Fruit fly (Drosophila melanogaster) whole organism, embryonic: ENCODE measurements around the gene PCNA2.

Source experiments
- C15 ChIP-seq: fragments of 200-800 bp; sonication (Bioruptor generic); IDR thresholded peaks from 3 replicates; pipeline ENCODE4 v1.3.6; 2022; ENCODE audit warnings: missing biosample characterization, missing genetic modification characterization
- CG10274 ChIP-seq: fragments of 200-800 bp; sonication (Bioruptor generic); optimal IDR thresholded peaks from 3 replicates; lab custom pipeline; 2017; ENCODE audit warnings: missing biosample characterization, mild to moderate bottlenecking, missing genetic modification characterization
- CG11398 ChIP-seq: fragments of 200-800 bp; sonication (Bioruptor generic); optimal IDR thresholded peaks from 2 replicates; lab custom pipeline; 2016; ENCODE audit warnings: missing biosample characterization, missing genetic modification characterization
- CG11696 ChIP-seq: fragments of 200-800 bp; sonication (Bioruptor generic); IDR thresholded peaks from 2 replicates; pipeline ENCODE4 v1.3.6; 2022; ENCODE audit warnings: missing biosample characterization, missing genetic modification characterization
- CG13624 ChIP-seq: fragments of 200-800 bp; sonication (Bioruptor generic); optimal IDR thresholded peaks from 2 replicates; lab custom pipeline; 2016; ENCODE audit warnings: missing biosample characterization, missing genetic modification characterization
- CG1529 ChIP-seq: fragments of 200-800 bp; sonication (Bioruptor generic); optimal IDR thresholded peaks from 3 replicates; lab custom pipeline; 2018; ENCODE audit warnings: missing biosample characterization, missing genetic modification characterization
- CG15479 ChIP-seq: fragments of 200-800 bp; sonication (Bioruptor generic); optimal IDR thresholded peaks from 3 replicates; lab custom pipeline; 2019; ENCODE audit warnings: missing biosample characterization, mild to moderate bottlenecking, missing genetic modification characterization, moderate library complexity
- CG16779 ChIP-seq: fragments of 200-800 bp; sonication (Bioruptor generic); IDR thresholded peaks from 2 replicates; pipeline ENCODE4 v1.3.6; 2022; ENCODE audit warnings: missing biosample characterization, missing genetic modification characterization
- CG16863 ChIP-seq: fragments of 200-800 bp; sonication (Bioruptor generic); optimal IDR thresholded peaks from 3 replicates; lab custom pipeline; 2016; ENCODE audit warnings: missing biosample characterization, missing genetic modification characterization
- CG17612 ChIP-seq: fragments of 200-800 bp; sonication (Bioruptor generic); IDR thresholded peaks from 2 replicates; pipeline ENCODE4 v1.3.6; 2022; ENCODE audit warnings: missing biosample characterization, missing genetic modification characterization
- CG2120 ChIP-seq: fragments of 200-800 bp; sonication (Bioruptor generic); optimal IDR thresholded peaks from 3 replicates; lab custom pipeline; 2016; ENCODE audit warnings: missing biosample characterization, missing genetic modification characterization
- CG2202 ChIP-seq: fragments of 200-800 bp; sonication (Bioruptor generic); optimal IDR thresholded peaks from 2 replicates; lab custom pipeline; 2018; ENCODE audit warnings: missing biosample characterization, mild to moderate bottlenecking, missing genetic modification characterization
- CG2678 ChIP-seq: fragments of 200-800 bp; sonication (Bioruptor generic); optimal IDR thresholded peaks from 3 replicates; lab custom pipeline; 2019; ENCODE audit warnings: missing biosample characterization, mild to moderate bottlenecking, missing genetic modification characterization, moderate library complexity
- CG31224 ChIP-seq: fragments of 200-800 bp; sonication (Bioruptor generic); IDR thresholded peaks from 2 replicates; pipeline ENCODE4 v1.3.6; 2022; ENCODE audit warnings: missing biosample characterization, missing genetic modification characterization
- CG4617 ChIP-seq: fragments of 200-800 bp; sonication (Bioruptor generic); optimal IDR thresholded peaks from 3 replicates; lab custom pipeline; 2016; ENCODE audit warnings: missing biosample characterization, missing genetic modification characterization, borderline replicate concordance
- CG8290 ChIP-seq, 3 experiments: fragments of 200-800 bp; sonication (Bioruptor generic); optimal IDR thresholded peaks; 2 replicates each; lab custom pipeline; 2016 to 2019; ENCODE audit warnings: missing biosample characterization in 3 of 3, missing genetic modification characterization in 3 of 3, mild to moderate bottlenecking in 2 of 3, moderate library complexity in 1 of 3
- CG9727 ChIP-seq: fragments of 200-800 bp; sonication (Bioruptor generic); optimal IDR thresholded peaks from 3 replicates; lab custom pipeline; 2017; ENCODE audit warnings: missing biosample characterization, mild to moderate bottlenecking, missing genetic modification characterization
- CG9932 ChIP-seq: fragments of 200-800 bp; sonication (Bioruptor generic); IDR thresholded peaks from 2 replicates; pipeline ENCODE4 v1.3.6; 2022; ENCODE audit warnings: missing biosample characterization, missing genetic modification characterization
- CoRest ChIP-seq: fragments of 200-800 bp; sonication (Bioruptor generic); optimal IDR thresholded peaks from 3 replicates; lab custom pipeline; 2018; ENCODE audit warnings: missing biosample characterization, mild to moderate bottlenecking, missing genetic modification characterization, moderate library complexity
- Dll ChIP-seq: fragments of 200-800 bp; sonication (Bioruptor generic); IDR thresholded peaks from 4 replicates; pipeline ENCODE4 v1.3.6; 2022; ENCODE audit warnings: missing biosample characterization, missing genetic modification characterization; ENCODE audit not compliant: partially characterized antibody
- Gug ChIP-seq: fragments of 200-800 bp; sonication (Bioruptor generic); IDR thresholded peaks from 4 replicates; pipeline ENCODE4 v1.3.6; 2022; ENCODE audit warnings: missing biosample characterization, missing genetic modification characterization
- H2.0 ChIP-seq: fragments of 200-800 bp; sonication (Bioruptor generic); IDR thresholded peaks from 2 replicates; pipeline ENCODE4 v1.3.6; 2022; ENCODE audit warnings: missing biosample characterization, missing genetic modification characterization
- Med ChIP-seq: fragments of 200-800 bp; sonication (Bioruptor generic); peaks from one replicate; lab custom pipeline; 2016; ENCODE audit warnings: missing biosample characterization, missing genetic modification characterization, mild to moderate bottlenecking, inconsistent platforms, moderate library complexity
- PHDP ChIP-seq: fragments of 200-800 bp; sonication (Bioruptor generic); optimal IDR thresholded peaks from 3 replicates; lab custom pipeline; 2018; ENCODE audit warnings: missing biosample characterization, mild to moderate bottlenecking, missing genetic modification characterization, moderate library complexity
- Six4 ChIP-seq: fragments of 200-800 bp; sonication (Bioruptor generic); optimal IDR thresholded peaks from 2 replicates; lab custom pipeline; 2016; ENCODE audit warnings: missing biosample characterization, missing genetic modification characterization
- Sry-β ChIP-seq: fragments of 200-800 bp; sonication (Bioruptor generic); optimal IDR thresholded peaks from 2 replicates; lab custom pipeline; 2018; ENCODE audit warnings: missing biosample characterization, mild to moderate bottlenecking, missing genetic modification characterization, moderate library complexity
- Sry-δ ChIP-seq: fragments of 200-800 bp; sonication (Bioruptor generic); optimal IDR thresholded peaks from 2 replicates; lab custom pipeline; 2016; ENCODE audit warnings: missing biosample characterization, missing genetic modification characterization
- bsh ChIP-seq, 2 experiments: fragments of 200-800 bp; sonication (Bioruptor generic); optimal IDR thresholded peaks; 2 replicates each; lab custom pipeline; 2017 to 2018; ENCODE audit warnings: mild to moderate bottlenecking in 2 of 2, missing biosample characterization in 2 of 2, missing genetic modification characterization in 2 of 2, moderate library complexity in 1 of 2
- chif ChIP-seq, 2 experiments: fragments of 200-800 bp; sonication (Bioruptor generic); optimal IDR thresholded peaks; 3 replicates each; lab custom pipeline; 2016; ENCODE audit warnings: missing biosample characterization in 2 of 2, missing genetic modification characterization in 2 of 2
- corto ChIP-seq: fragments of 200-800 bp; sonication (Bioruptor generic); optimal IDR thresholded peaks from 2 replicates; lab custom pipeline; 2016; ENCODE audit warnings: missing biosample characterization, mild to moderate bottlenecking, missing genetic modification characterization, moderate library complexity
- eve ChIP-seq, 2 experiments: fragments of >200 bp; optimal IDR thresholded peaks; 2 replicates each; lab custom pipeline; 2017; ENCODE audit warnings: missing biosample characterization in 2 of 2, missing genetic modification characterization in 2 of 2
- exex ChIP-seq: fragments of 200-800 bp; sonication (Bioruptor generic); optimal IDR thresholded peaks from 4 replicates; lab custom pipeline; 2018; ENCODE audit warnings: missing biosample characterization, mild to moderate bottlenecking, missing genetic modification characterization, moderate library complexity
- grau ChIP-seq: fragments of 200-800 bp; optimal IDR thresholded peaks from 3 replicates; lab custom pipeline; 2019; ENCODE audit warnings: missing biosample characterization, mild to moderate bottlenecking, missing genetic modification characterization, moderate library complexity
- lbe ChIP-seq: fragments of 200-800 bp; sonication (Bioruptor generic); optimal IDR thresholded peaks from 2 replicates; lab custom pipeline; 2016; ENCODE audit warnings: missing biosample characterization, mild to moderate bottlenecking, missing genetic modification characterization
- lola ChIP-seq, 3 experiments: fragments of >200 bp in 2 of 3; fragments of 200-800 bp in 1 of 3; sonication (Bioruptor generic) in 1 of 3; optimal IDR thresholded peaks; 2 replicates each; lab custom pipeline; 2017 to 2019; ENCODE audit warnings: missing biosample characterization in 3 of 3, missing genetic modification characterization in 3 of 3, mild to moderate bottlenecking in 1 of 3, moderate library complexity in 1 of 3
- luna ChIP-seq: fragments of 200-800 bp; sonication (Bioruptor generic); optimal IDR thresholded peaks from 2 replicates; lab custom pipeline; 2016; ENCODE audit warnings: missing biosample characterization, missing genetic modification characterization
- phol ChIP-seq: fragments of 200-800 bp; sonication (Bioruptor generic); optimal IDR thresholded peaks from 3 replicates; lab custom pipeline; 2018; ENCODE audit warnings: missing biosample characterization, mild to moderate bottlenecking, missing genetic modification characterization, moderate library complexity
- repo ChIP-seq: fragments of 200-800 bp; sonication (Bioruptor generic); optimal IDR thresholded peaks from 2 replicates; lab custom pipeline; 2016; ENCODE audit warnings: missing biosample characterization, missing genetic modification characterization
- row ChIP-seq: fragments of 200-800 bp; sonication (Bioruptor generic); IDR thresholded peaks from 3 replicates; pipeline ENCODE4 v1.3.6; 2022; ENCODE audit warnings: missing biosample characterization, missing genetic modification characterization
- sna ChIP-seq: fragments of 200-800 bp; sonication (Bioruptor generic); IDR thresholded peaks from 2 replicates; pipeline ENCODE4 v1.3.6; 2022; ENCODE audit warnings: missing biosample characterization, missing genetic modification characterization; ENCODE audit not compliant: partially characterized antibody
- ssp ChIP-seq: fragments of 200-800 bp; sonication (Bioruptor generic); IDR thresholded peaks from 2 replicates; pipeline ENCODE4 v1.3.6; 2022; ENCODE audit warnings: missing biosample characterization, missing genetic modification characterization
- stwl ChIP-seq: fragments of 200-800 bp; sonication (Bioruptor generic); optimal IDR thresholded peaks from 3 replicates; lab custom pipeline; 2018; ENCODE audit warnings: missing biosample characterization, mild to moderate bottlenecking, missing genetic modification characterization, moderate library complexity
- sug ChIP-seq: fragments of 200-800 bp; optimal IDR thresholded peaks from 2 replicates; lab custom pipeline; 2019; ENCODE audit warnings: missing biosample characterization, mild to moderate bottlenecking, missing genetic modification characterization, moderate library complexity
- tin ChIP-seq: fragments of 200-800 bp; sonication (Bioruptor generic); optimal IDR thresholded peaks from 3 replicates; lab custom pipeline; 2016; ENCODE audit warnings: missing biosample characterization, missing genetic modification characterization
- tna ChIP-seq: fragments of 200-800 bp; sonication (Bioruptor generic); IDR thresholded peaks from 2 replicates; pipeline ENCODE4 v1.3.6; 2022; ENCODE audit warnings: missing biosample characterization, missing genetic modification characterization; ENCODE audit not compliant: partially characterized antibody
- toy ChIP-seq: fragments of 200-800 bp; sonication (Bioruptor generic); IDR thresholded peaks from 2 replicates; pipeline ENCODE4 v1.3.6; 2022; ENCODE audit warnings: missing biosample characterization, missing genetic modification characterization

The PCNA2 gene

dm6 chr2L:19546869-19547710 lies 36.7 kb downstream of the PCNA2 start, which contains the start of gene CG10337 (continued):
- TF ChIP-seq tin (GFP tag; lab: Kevin White, UChicago): no peak

- TF ChIP-seq Med (peak; percentile 34), lbe (GFP tag; lab: Kevin White, UChicago) (peak; percentile 12), CG15479 (GFP tag; lab: Kevin White, UChicago) (peak; percentile 60), PHDP (tag; lab: Kevin White, UChicago) (peak; percentile 3), Gug (no peak), luna (GFP tag; lab: Kevin White, UChicago) (no peak), Six4 (GFP tag; lab: Kevin White, UChicago) (no peak), Sry-δ (no peak), ssp (GFP tag; lab: Robert Waterston, UW) (no peak), exex (tag; lab: Kevin White, UChicago) (peak; percentile 41), CG16779 (no peak), corto (GFP tag; lab: Kevin White, UChicago) (peak; percentile 3), C15 (GFP tag; lab: Robert Waterston, UW) (no peak), grau (tag; lab: Kevin White, UChicago) (peak; percentile 11), CG17612 (no peak), tna (GFP tag; lab: Robert Waterston, UW) (no peak), chif (GFP tag; optimal IDR thresholded peaks at IDR 0.05; lab: Kevin White, UChicago) (no peak), CG9727 (GFP tag; lab: Kevin White, UChicago) (no peak), CG31224 (GFP tag; lab: Robert Waterston, UW) (no peak), row (GFP tag; lab: Robert Waterston, UW) (0 out of 3 replicates have a peak, but pooled peaks have one; percentile 5), phol (tag; lab: Kevin White, UChicago) (no peak), bsh (GFP tag; optimal IDR thresholded peaks at IDR 0.05; lab: Kevin White, UChicago) (no peak), sna (no peak), CG8290 (GFP tag; optimal IDR thresholded peaks at IDR 0.05; lab: Kevin White, UChicago) (no peak), CG8290 (tag; optimal IDR thresholded peaks at IDR 0.05; lab: Kevin White, UChicago) (no peak), CG2678 (peak; percentile 5), CG2202 (no peak), CG1529 (GFP tag; lab: Kevin White, UChicago) (no peak), CG10274 (GFP tag; lab: Kevin White, UChicago) (no peak), H2.0 (GFP tag; lab: Robert Waterston, UW) (no peak), stwl (tag; lab: Kevin White, UChicago) (no peak), sug (tag; lab: Kevin White, UChicago) (no peak), Sry-β (GFP tag; lab: Kevin White, UChicago) (peak; percentile 71), CoRest (tag; lab: Kevin White, UChicago) (no peak), Dll (GFP tag; lab: Robert Waterston, UW) (no peak), CG11398 (no peak), CG4617 (GFP tag; lab: Kevin White, UChicago) (no peak), eve (GFP tag; optimal IDR thresholded peaks at IDR 0.05; lab: Kevin White, UChicago) (peak in 1 of 2 experiments; percentile 63), CG2120 (peak; percentile 7), CG13624 (GFP tag; lab: Kevin White, UChicago) (no peak), CG9932 (GFP tag; lab: Robert Waterston, UW) (no peak), CG11696 (GFP tag; lab: Robert Waterston, UW) (0 out of 2 replicates have a peak, but pooled peaks have one; percentile 25), CG16863 (GFP tag; lab: Kevin White, UChicago) (no peak), lola (GFP tag; optimal IDR thresholded peaks at IDR 0.05; lab: Kevin White, UChicago) (no peak), toy (GFP tag; lab: Robert Waterston, UW) (no peak), repo (GFP tag; lab: Kevin White, UChicago) (no peak)
Observed at dm6 chr2L:19543010-19543564, 40.7 kb downstream of the PCNA2 start.
